Comparison of ENCODE assay signal across 5 fruit fly cellular contexts in genomic region chr2L:520331-521000, dm6.
TF ChIP-seq lines count a peak whose summit lies in the region.

No protein-coding gene starts in this region.

- no peak for TF ChIP-seq CTCF in whole organism, embryonic (GFP tag; optimal IDR thresholded peaks at IDR 0.05; lab: Kevin White, UChicago)

TF ChIP-seq in whole organism, adult, 20 proteins besides CTCF, POLR2A, EP300 and RAD21:
- peak; percentile 39 for TF ChIP-seq CG7101 (tag; optimal IDR thresholded peaks at IDR 0.05; lab: Kevin White, UChicago)
- peak; percentile 41 for TF ChIP-seq bab1 (GFP tag; optimal IDR thresholded peaks at IDR 0.05; lab: Kevin White, UChicago)
- no peak for TF ChIP-seq ovo (GFP tag; optimal IDR thresholded peaks at IDR 0.05; lab: Kevin White, UChicago)
- TF ChIP-seq CG33017 (tag; optimal IDR thresholded peaks at IDR 0.05; lab: Kevin White, UChicago) = no peak
- no peak for TF ChIP-seq tj (GFP tag; optimal IDR thresholded peaks at IDR 0.05; lab: Kevin White, UChicago)
- TF ChIP-seq CG7045 (GFP tag; optimal IDR thresholded peaks at IDR 0.05; lab: Kevin White, UChicago) = no peak

TF ChIP-seq in whole organism, embryonic, 481 proteins besides CTCF, POLR2A, EP300 and RAD21 (continues in another document):
- TF ChIP-seq klu (GFP tag; IDR thresholded peaks at IDR 0.05; lab: Robert Waterston, UW) = peak; percentile 65
- TF ChIP-seq CG16813 (GFP tag; IDR thresholded peaks at IDR 0.05; lab: Robert Waterston, UW; ENCODE audit: partially characterized antibody) = no peak
- TF ChIP-seq Doc3 (GFP tag; IDR thresholded peaks at IDR 0.05; lab: Robert Waterston, UW; ENCODE audit: partially characterized antibody) = no peak
- TF ChIP-seq Adf1 (GFP tag; IDR thresholded peaks at IDR 0.05; lab: Robert Waterston, UW) = 0 out of 2 replicates have a peak, but pooled peaks have one; percentile 10
- TF ChIP-seq tll (GFP tag; optimal IDR thresholded peaks at IDR 0.05; lab: Kevin White, UChicago) = no peak
- TF ChIP-seq CG12659 (GFP tag; optimal IDR thresholded peaks at IDR 0.05; lab: Kevin White, UChicago) = peak; percentile 83
- peak; percentile 27 for TF ChIP-seq CG10274 (GFP tag; optimal IDR thresholded peaks at IDR 0.05; lab: Kevin White, UChicago)
- TF ChIP-seq phol (tag; optimal IDR thresholded peaks at IDR 0.05; lab: Kevin White, UChicago) = peak; percentile 86
- TF ChIP-seq kah (GFP tag; optimal IDR thresholded peaks at IDR 0.05; lab: Kevin White, UChicago) = peak; percentile 67
- TF ChIP-seq sim (GFP tag; IDR thresholded peaks at IDR 0.05; lab: Robert Waterston, UW) = peak; percentile 76; the same call in 1 of the 2 replicates
- TF ChIP-seq crol (GFP tag; IDR thresholded peaks at IDR 0.05; lab: Robert Waterston, UW) = peak; percentile 5; the same call in 1 of the 2 replicates
- peak; percentile 81 for TF ChIP-seq wek (GFP tag; optimal IDR thresholded peaks at IDR 0.05; lab: Kevin White, UChicago)
- TF ChIP-seq Mrtf (GFP tag; IDR thresholded peaks at IDR 0.05; lab: Robert Waterston, UW) = peak; percentile 71
- TF ChIP-seq CG34224 (GFP tag; IDR thresholded peaks at IDR 0.05; lab: Robert Waterston, UW; ENCODE audit: partially characterized antibody) = no peak
- TF ChIP-seq esg (GFP tag; conservative IDR thresholded peaks at IDR 0.05; lab: Robert Waterston, UW) = peak; percentile 79
- peak; percentile 56; the same call in 1 of the 3 replicates for TF ChIP-seq CG2889 (GFP tag; IDR thresholded peaks at IDR 0.05; lab: Robert Waterston, UW)
- TF ChIP-seq Kr (GFP tag; optimal IDR thresholded peaks at IDR 0.05; lab: Kevin White, UChicago) = peak; percentile 80
- TF ChIP-seq zfh1 (GFP tag; IDR thresholded peaks at IDR 0.05; lab: Robert Waterston, UW) = peak; percentile 92
- peak; percentile 29 for TF ChIP-seq Jarid2 (GFP tag; optimal IDR thresholded peaks at IDR 0.05; lab: Kevin White, UChicago)
- peak; percentile 90 for TF ChIP-seq CG13424 (tag; optimal IDR thresholded peaks at IDR 0.05; lab: Kevin White, UChicago)

TF ChIP-seq in whole organism, prepupa, 60 proteins besides CTCF, POLR2A, EP300 and RAD21 (continues in another document):
- TF ChIP-seq salr (GFP tag; optimal IDR thresholded peaks at IDR 0.05; lab: Kevin White, UChicago) = peak in 1 of 2 experiments; percentile 25
- no peak for TF ChIP-seq Blimp-1 (GFP tag; optimal IDR thresholded peaks at IDR 0.05; lab: Kevin White, UChicago)
- TF ChIP-seq CG11762 (GFP tag; optimal IDR thresholded peaks at IDR 0.05; lab: Kevin White, UChicago; ENCODE audit: insufficient read depth) = no peak
- TF ChIP-seq CG4318 (GFP tag; optimal IDR thresholded peaks at IDR 0.05; lab: Kevin White, UChicago) = no peak
- TF ChIP-seq spab (GFP tag; optimal IDR thresholded peaks at IDR 0.05; lab: Kevin White, UChicago) = no peak
- TF ChIP-seq dac (GFP tag; optimal IDR thresholded peaks at IDR 0.05; lab: Kevin White, UChicago) = no peak
- TF ChIP-seq CG9139 (GFP tag; optimal IDR thresholded peaks at IDR 0.05; lab: Kevin White, UChicago) = no peak
- TF ChIP-seq CG10669 (GFP tag; optimal IDR thresholded peaks at IDR 0.05; lab: Kevin White, UChicago) = peak; percentile 11
- peak; percentile 45 for TF ChIP-seq CG7368 (GFP tag; optimal IDR thresholded peaks at IDR 0.05; lab: Kevin White, UChicago)
- peak; percentile 67 for TF ChIP-seq OdsH (GFP tag; optimal IDR thresholded peaks at IDR 0.05; lab: Kevin White, UChicago)
- TF ChIP-seq Met (GFP tag; optimal IDR thresholded peaks at IDR 0.05; lab: Kevin White, UChicago) = peak; percentile 65
- TF ChIP-seq CG1621 (tag; optimal IDR thresholded peaks at IDR 0.05; lab: Kevin White, UChicago) = peak; percentile 33
- no peak for TF ChIP-seq CG6276 (GFP tag; optimal IDR thresholded peaks at IDR 0.05; lab: Kevin White, UChicago)
- peak; percentile 67 for TF ChIP-seq Sox15 (GFP tag; optimal IDR thresholded peaks at IDR 0.05; lab: Kevin White, UChicago)
- TF ChIP-seq CG11294 (GFP tag; IDR thresholded peaks at IDR 0.05; lab: Robert Waterston, UW) = no peak
- TF ChIP-seq Eip78C (GFP tag; lab: Kevin White, UChicago) = peak; percentile 93
- TF ChIP-seq Lpt (GFP tag; optimal IDR thresholded peaks at IDR 0.05; lab: Kevin White, UChicago) = no peak
- peak; percentile 47 for TF ChIP-seq cyc (GFP tag; optimal IDR thresholded peaks at IDR 0.05; lab: Kevin White, UChicago)
- no peak for TF ChIP-seq Hr38 (GFP tag; optimal IDR thresholded peaks at IDR 0.05; lab: Kevin White, UChicago)
- TF ChIP-seq CG3032 (tag; optimal IDR thresholded peaks at IDR 0.05; lab: Kevin White, UChicago) = no peak
- peak; percentile 63 for TF ChIP-seq topi (GFP tag; optimal IDR thresholded peaks at IDR 0.05; lab: Kevin White, UChicago)
- TF ChIP-seq Hr39 (GFP tag; optimal IDR thresholded peaks at IDR 0.05; lab: Kevin White, UChicago) = peak; percentile 60
- TF ChIP-seq CG6854 (GFP tag; optimal IDR thresholded peaks at IDR 0.05; lab: Kevin White, UChicago) = no peak

TF ChIP-seq in whole organism, pupa, 21 proteins besides CTCF, POLR2A, EP300 and RAD21:
- TF ChIP-seq Ets98B (GFP tag; IDR thresholded peaks at IDR 0.05; lab: Robert Waterston, UW) = no peak
- TF ChIP-seq D1 (tag; optimal IDR thresholded peaks at IDR 0.05; lab: Kevin White, UChicago) = no peak
- TF ChIP-seq CG13204 (GFP tag; optimal IDR thresholded peaks at IDR 0.05; lab: Kevin White, UChicago) = no peak
- peak; percentile 64 for TF ChIP-seq Pif1B (GFP tag; optimal IDR thresholded peaks at IDR 0.05; lab: Kevin White, UChicago)
- no peak for TF ChIP-seq EcR (GFP tag; optimal IDR thresholded peaks at IDR 0.05; lab: Kevin White, UChicago)
- no peak for TF ChIP-seq CG10348 (GFP tag; IDR thresholded peaks at IDR 0.05; lab: Robert Waterston, UW)
- peak; percentile 31 for TF ChIP-seq CG34367 (tag; optimal IDR thresholded peaks at IDR 0.05; lab: Kevin White, UChicago)
- TF ChIP-seq Pif1A (GFP tag; optimal IDR thresholded peaks at IDR 0.05; lab: Kevin White, UChicago) = peak; percentile 68
- no peak for TF ChIP-seq CG8301 (tag; optimal IDR thresholded peaks at IDR 0.05; lab: Kevin White, UChicago)
- TF ChIP-seq gl (tag; optimal IDR thresholded peaks at IDR 0.05; lab: Kevin White, UChicago) = no peak
- TF ChIP-seq fd96Ca (GFP tag; IDR thresholded peaks at IDR 0.05; lab: Robert Waterston, UW) = no peak
- peak; percentile 65 for TF ChIP-seq Snoo (tag; optimal IDR thresholded peaks at IDR 0.05; lab: Kevin White, UChicago)
- TF ChIP-seq CG32121 (GFP tag; IDR thresholded peaks at IDR 0.05; lab: Robert Waterston, UW) = no peak; the same call in 1 of the 2 replicates
- TF ChIP-seq CG14655 (GFP tag; optimal IDR thresholded peaks at IDR 0.05; lab: Kevin White, UChicago) = no peak
- TF ChIP-seq CG9948 (tag; optimal IDR thresholded peaks at IDR 0.05; lab: Kevin White, UChicago) = peak; percentile 33
- no peak for TF ChIP-seq CG12605 (GFP tag; IDR thresholded peaks at IDR 0.05; lab: Robert Waterston, UW)
- peak; percentile 40 for TF ChIP-seq CG8159 (tag; optimal IDR thresholded peaks at IDR 0.05; lab: Kevin White, UChicago)
- TF ChIP-seq CG15710 (tag; optimal IDR thresholded peaks at IDR 0.05; lab: Kevin White, UChicago) = peak; percentile 49
- TF ChIP-seq CG17806 (tag; optimal IDR thresholded peaks at IDR 0.05; lab: Kevin White, UChicago) = peak; percentile 25
- TF ChIP-seq CG4496 (GFP tag; IDR thresholded peaks at IDR 0.05; lab: Robert Waterston, UW) = no peak
- no peak for TF ChIP-seq rn (GFP tag; IDR thresholded peaks at IDR 0.05; lab: Robert Waterston, UW)
TF ChIP-seq in whole organism, pupa: peak in this region for 8.

TF ChIP-seq in whole organism, wandering third instar larva, 38 proteins besides CTCF, POLR2A, EP300 and RAD21 (continues in another document):
- TF ChIP-seq Dfd (GFP tag; optimal IDR thresholded peaks at IDR 0.05; lab: Kevin White, UChicago) (no peak), sage (GFP tag; optimal IDR thresholded peaks at IDR 0.05; lab: Kevin White, UChicago) (no peak), HLH106 (tag; optimal IDR thresholded peaks at IDR 0.05; lab: Kevin White, UChicago) (no peak), GATAd (GFP tag; optimal IDR thresholded peaks at IDR 0.05; lab: Kevin White, UChicago) (no peak), fru (GFP tag; optimal IDR thresholded peaks at IDR 0.05; lab: Kevin White, UChicago) (peak; percentile 64), dmrt93B (GFP tag; optimal IDR thresholded peaks at IDR 0.05; lab: Kevin White, UChicago) (no peak), Myc (optimal IDR thresholded peaks at IDR 0.05; lab: Kevin White, UChicago) (no peak), Vsx2 (GFP tag; optimal IDR thresholded peaks at IDR 0.05; lab: Kevin White, UChicago; ENCODE audit: partially characterized antibody) (no peak), CrebA (GFP tag; optimal IDR thresholded peaks at IDR 0.05; lab: Kevin White, UChicago; ENCODE audit: borderline replicate concordance) (no peak), dl (GFP tag; optimal IDR thresholded peaks at IDR 0.05; lab: Kevin White, UChicago; ENCODE audit: insufficient read depth in 1 of 2, partially characterized antibody in 2 of 2) (no peak), h (GFP tag; optimal IDR thresholded peaks at IDR 0.05; lab: Kevin White, UChicago) (peak; percentile 41), pan (optimal IDR thresholded peaks at IDR 0.05; lab: Kevin White, UChicago) (no peak), CG9705 (GFP tag; optimal IDR thresholded peaks at IDR 0.05; lab: Kevin White, UChicago) (no peak), N (GFP tag; optimal IDR thresholded peaks at IDR 0.05; lab: Kevin White, UChicago) (no peak), CG32264 (GFP tag; optimal IDR thresholded peaks at IDR 0.05; lab: Kevin White, UChicago) (no peak), foxo (GFP tag; optimal IDR thresholded peaks at IDR 0.05; lab: Kevin White, UChicago) (peak in 1 of 2 experiments; percentile 38), usp (GFP tag; optimal IDR thresholded peaks at IDR 0.05; lab: Kevin White, UChicago) (no peak), Hnf4 (GFP tag; optimal IDR thresholded peaks at IDR 0.05; lab: Kevin White, UChicago) (peak; percentile 27), jim (GFP tag; optimal IDR thresholded peaks at IDR 0.05; lab: Kevin White, UChicago) (no peak), Hr78 (GFP tag; optimal IDR thresholded peaks at IDR 0.05; lab: Kevin White, UChicago) (no peak), woc (GFP tag; optimal IDR thresholded peaks at IDR 0.05; lab: Kevin White, UChicago) (no peak), tai (GFP tag; optimal IDR thresholded peaks at IDR 0.05; lab: Kevin White, UChicago) (no peak), ey (GFP tag; optimal IDR thresholded peaks at IDR 0.05; lab: Kevin White, UChicago) (peak; percentile 44), Abd-B (GFP tag; optimal IDR thresholded peaks at IDR 0.05; lab: Kevin White, UChicago) (no peak), sv (GFP tag; optimal IDR thresholded peaks at IDR 0.05; lab: Kevin White, UChicago) (peak; percentile 68), lola (GFP tag; optimal IDR thresholded peaks at IDR 0.05; lab: Kevin White, UChicago) (no peak), Hr83 (GFP tag; optimal IDR thresholded peaks at IDR 0.05; lab: Kevin White, UChicago; ENCODE audit: poor library complexity, severe bottlenecking) (no peak), rgr (GFP tag; optimal IDR thresholded peaks at IDR 0.05; lab: Kevin White, UChicago) (peak; percentile 47), psq (GFP tag; optimal IDR thresholded peaks at IDR 0.05; lab: Kevin White, UChicago) (peak; percentile 15), brk (GFP tag; optimal IDR thresholded peaks at IDR 0.05; lab: Kevin White, UChicago) (no peak)
